Fruit fly (Drosophila melanogaster) Kc167 (cell line): ENCODE data around the gene CG5194.

Experiments used
- Myc ChIP-seq: fragments of >200 bp; optimal IDR thresholded peaks from 2 replicates; lab custom pipeline; 2017; ENCODE audit warnings: missing external identifiers
- Sin3A ChIP-seq: fragments of >200 bp; optimal IDR thresholded peaks from 2 replicates; lab custom pipeline; 2018; ENCODE audit warnings: missing external identifiers
- h ChIP-seq: fragments of >200 bp; optimal IDR thresholded peaks from 3 replicates; lab custom pipeline; 2018; ENCODE audit warnings: missing external identifiers
- psq ChIP-seq: fragments of >200 bp; optimal IDR thresholded peaks from 2 replicates; lab custom pipeline; 2017; ENCODE audit warnings: missing external identifiers

dm6 chr3L:9039189-9039588 lies 29.6 kb upstream of the CG5194 start:
- TF ChIP-seq h (lab: Kevin White, UChicago) (no peak), Myc (lab: Kevin White, UChicago) (no peak), psq (lab: Kevin White, UChicago) (no peak), Sin3A (no peak)
